Fruit fly (Drosophila melanogaster): Measurements from ENCODE around the gene Boh2.

The Boh2 gene

DNA sequence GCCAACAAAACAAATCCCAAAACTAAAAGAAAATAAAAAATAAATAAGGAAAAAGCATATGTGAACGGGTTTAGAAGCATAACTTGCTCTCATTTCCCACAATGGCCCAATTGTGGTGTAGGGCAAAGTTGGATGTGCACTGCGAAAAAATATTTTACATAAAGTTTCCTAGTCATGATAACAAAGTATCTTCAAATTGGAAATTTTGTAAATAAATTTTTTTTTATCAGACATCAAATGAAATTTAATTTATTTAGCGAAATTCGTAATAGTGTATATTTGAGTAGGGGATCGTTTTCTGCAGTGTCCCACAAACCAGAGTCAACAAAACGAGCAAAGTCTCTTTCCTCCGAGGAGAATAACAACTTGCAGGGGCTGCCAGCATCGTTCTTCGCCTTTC is 5.3 kb downstream of the Boh2 start (continued):
- no peak for TF ChIP-seq CG42726 (GFP tag; IDR thresholded peaks at IDR 0.05; ENCODE audit: partially characterized antibody)
- no peak for TF ChIP-seq Myb (GFP tag; optimal IDR thresholded peaks at IDR 0.05)
- no peak for TF ChIP-seq Hr78 (GFP tag; optimal IDR thresholded peaks at IDR 0.05)
- no peak for TF ChIP-seq pnt (GFP tag; optimal IDR thresholded peaks at IDR 0.05)
- TF ChIP-seq da (GFP tag; optimal IDR thresholded peaks at IDR 0.05) = no peak
- TF ChIP-seq CG3838 (GFP tag; optimal IDR thresholded peaks at IDR 0.05) = no peak
- TF ChIP-seq Doc2 (GFP tag; IDR thresholded peaks at IDR 0.05) = no peak
- no peak for TF ChIP-seq MESR4 (GFP tag; optimal IDR thresholded peaks at IDR 0.05)
- TF ChIP-seq H2.0 (GFP tag; IDR thresholded peaks at IDR 0.05) = no peak
- TF ChIP-seq odd (GFP tag; optimal IDR thresholded peaks at IDR 0.05) = no peak
- TF ChIP-seq CG2202 (tag; optimal IDR thresholded peaks at IDR 0.05) = peak; percentile 11
- TF ChIP-seq Hmr (GFP tag; optimal IDR thresholded peaks at IDR 0.05) = no peak
- no peak for TF ChIP-seq btn (GFP tag; optimal IDR thresholded peaks at IDR 0.05)
- TF ChIP-seq CG17385 (GFP tag; optimal IDR thresholded peaks at IDR 0.05) = no peak
- peak; percentile 28 for TF ChIP-seq CG6254 (GFP tag; optimal IDR thresholded peaks at IDR 0.05)
- no peak for TF ChIP-seq CG6654 (GFP tag; optimal IDR thresholded peaks at IDR 0.05)
- TF ChIP-seq pum (GFP tag; optimal IDR thresholded peaks at IDR 0.05) = no peak
- no peak for TF ChIP-seq ken (GFP tag; IDR thresholded peaks at IDR 0.05)
- no peak for TF ChIP-seq disco-r (GFP tag; optimal IDR thresholded peaks at IDR 0.05)
- no peak for TF ChIP-seq Fer3 (tag; optimal IDR thresholded peaks at IDR 0.05)
- TF ChIP-seq CG17912 (GFP tag; optimal IDR thresholded peaks at IDR 0.05) = no peak
- TF ChIP-seq Fer1 (GFP tag; optimal IDR thresholded peaks at IDR 0.05) = no peak
- no peak for TF ChIP-seq CG9932 (GFP tag; IDR thresholded peaks at IDR 0.05)
- no peak for TF ChIP-seq repo (GFP tag; optimal IDR thresholded peaks at IDR 0.05)
- TF ChIP-seq CG6683 (GFP tag; optimal IDR thresholded peaks at IDR 0.05) = no peak
- TF ChIP-seq Hmx (GFP tag; optimal IDR thresholded peaks at IDR 0.05) = no peak
- TF ChIP-seq CG12769 (tag; optimal IDR thresholded peaks at IDR 0.05) = no peak
- no peak for TF ChIP-seq CG11695 (GFP tag; IDR thresholded peaks at IDR 0.05)
- TF ChIP-seq lab (GFP tag; optimal IDR thresholded peaks at IDR 0.05) = no peak
- no peak for TF ChIP-seq fd96Cb (tag; optimal IDR thresholded peaks at IDR 0.05)
- TF ChIP-seq Rx (GFP tag; IDR thresholded peaks at IDR 0.05) = no peak
- no peak for TF ChIP-seq p53 (GFP tag; optimal IDR thresholded peaks at IDR 0.05)
- no peak for TF ChIP-seq Dref (GFP tag; IDR thresholded peaks at IDR 0.05)
- TF ChIP-seq NC2β (GFP tag; optimal IDR thresholded peaks at IDR 0.05) = no peak
- peak; percentile 38 for TF ChIP-seq CG8388 (GFP tag; optimal IDR thresholded peaks at IDR 0.05)
- TF ChIP-seq psq (GFP tag; optimal IDR thresholded peaks at IDR 0.05) = no peak
- TF ChIP-seq grn (GFP tag; optimal IDR thresholded peaks at IDR 0.05) = no peak
- no peak for TF ChIP-seq CG4707 (GFP tag; optimal IDR thresholded peaks at IDR 0.05)
- TF ChIP-seq Sox102F (GFP tag; optimal IDR thresholded peaks at IDR 0.05) = peak; percentile 51
- TF ChIP-seq Fer2 (tag; optimal IDR thresholded peaks at IDR 0.05) = no peak
- peak; percentile 70 to 82 for TF ChIP-seq bsh (GFP tag; optimal IDR thresholded peaks at IDR 0.05)
- no peak for TF ChIP-seq Nf-YB (GFP tag; optimal IDR thresholded peaks at IDR 0.05)
- TF ChIP-seq dmrt99B (tag; optimal IDR thresholded peaks at IDR 0.05) = peak; percentile 39
- TF ChIP-seq fd3F (GFP tag; optimal IDR thresholded peaks at IDR 0.05) = no peak
- TF ChIP-seq CG3995 (GFP tag; optimal IDR thresholded peaks at IDR 0.05) = no peak
- no peak for TF ChIP-seq salm (tag; optimal IDR thresholded peaks at IDR 0.05)
- no peak for TF ChIP-seq ac (GFP tag; optimal IDR thresholded peaks at IDR 0.05)
- TF ChIP-seq H15 (GFP tag; IDR thresholded peaks at IDR 0.05) = no peak
- no peak for TF ChIP-seq CG2678 (tag; optimal IDR thresholded peaks at IDR 0.05)
- no peak for TF ChIP-seq CG4404 (GFP tag; IDR thresholded peaks at IDR 0.05)
- TF ChIP-seq Doc3 (GFP tag; IDR thresholded peaks at IDR 0.05; ENCODE audit: partially characterized antibody) = no peak

Data from whole organism, embryonic.